Worm (Caenorhabditis elegans): ENCODE results near the gene K11D12.13.
"Not testable (repeated sequence)": the region's sequence is repeated elsewhere in the genome, so short reads cannot be mapped to it uniquely, and the experiment has no call there.

K11D12.13 gene

ce11 chrV:5064761-5065421 lies 31.7 kb downstream of the K11D12.13 start, which contains the start of gene mlk-1 (continued):
- TF ChIP-seq unc-42 (tag; optimal IDR thresholded peaks at IDR 0.05) (peak; percentile 61), ceh-48 (tag; optimal IDR thresholded peaks at IDR 0.05) (no peak), nhr-11 (tag; optimal IDR thresholded peaks at IDR 0.05) (no peak), ceh-18 (tag; optimal IDR thresholded peaks at IDR 0.05) (peak; percentile 74)

ce11 chrV:5067390-5067789 lies 34.2 kb downstream of the K11D12.13 start:
- no peak for TF ChIP-seq che-1 (tag; optimal IDR thresholded peaks at IDR 0.05)
- TF ChIP-seq sox-2 (GFP tag; IDR thresholded peaks at IDR 0.05), result no peak
- no peak for TF ChIP-seq pros-1 (tag; optimal IDR thresholded peaks at IDR 0.05)
- TF ChIP-seq elt-2 (tag; optimal IDR thresholded peaks at IDR 0.05), result peak; percentile 57

- TF ChIP-seq pag-3 (tag; optimal IDR thresholded peaks at IDR 0.05; ENCODE audit: borderline replicate concordance) (no peak), nhr-11 (tag; optimal IDR thresholded peaks at IDR 0.05) (no peak), ceh-6 (GFP tag; optimal IDR thresholded peaks at IDR 0.05) (no peak), lim-6 (tag; optimal IDR thresholded peaks at IDR 0.05) (no peak), lin-11 (tag; optimal IDR thresholded peaks at IDR 0.05) (no peak), F13H6.1 (tag; optimal IDR thresholded peaks at IDR 0.05) (no peak), pax-1 (tag; optimal IDR thresholded peaks at IDR 0.05) (no peak), ttx-3 (tag; optimal IDR thresholded peaks at IDR 0.05) (no peak), rnt-1 (tag; optimal IDR thresholded peaks at IDR 0.05) (no peak), pqm-1 (tag; optimal IDR thresholded peaks at IDR 0.05) (no peak), ama-1 (optimal IDR thresholded peaks at IDR 0.05) (no peak), dmd-4 (tag; optimal IDR thresholded peaks at IDR 0.05; ENCODE audit: borderline replicate concordance) (no peak), ceh-45 (GFP tag; IDR thresholded peaks at IDR 0.05) (no peak), unc-55 (GFP tag; optimal IDR thresholded peaks at IDR 0.05) (no peak), K02D7.2 (tag; optimal IDR thresholded peaks at IDR 0.05) (no peak), sox-2 (GFP tag; IDR thresholded peaks at IDR 0.05) (no peak)
Observed at ce11 chrV:5069440-5069839, 36.2 kb downstream of the K11D12.13 start, which contains the start of gene Y58A7A.1. Y58A7A.1 (minus strand) TSS chrV:5069540.

ce11 chrV:5072082-5072481 lies 38.9 kb downstream of the K11D12.13 start, which contains the start of gene Y58A7A.2:
Y58A7A.2 (minus strand) TSS chrV:5072182.
- TF ChIP-seq sdc-2 (tag; optimal IDR thresholded peaks at IDR 0.05), result no peak
- no peak for TF ChIP-seq syd-9 (tag; optimal IDR thresholded peaks at IDR 0.05)
- TF ChIP-seq rnt-1 (tag; optimal IDR thresholded peaks at IDR 0.05), result no peak
- no peak for TF ChIP-seq pha-4 (tag; optimal IDR thresholded peaks at IDR 0.05)
- TF ChIP-seq unc-42 (tag; optimal IDR thresholded peaks at IDR 0.05), result no peak
- no peak for TF ChIP-seq ceh-22 (tag; optimal IDR thresholded peaks at IDR 0.05)
- TF ChIP-seq ceh-31 (tag; optimal IDR thresholded peaks at IDR 0.05), result no peak
- TF ChIP-seq unc-55 (GFP tag; optimal IDR thresholded peaks at IDR 0.05), result no peak
- TF ChIP-seq mec-3 (tag; optimal IDR thresholded peaks at IDR 0.05; ENCODE audit: borderline replicate concordance), result no peak
- no peak for TF ChIP-seq T23F11.4 (GFP tag; optimal IDR thresholded peaks at IDR 0.05)
- no peak for TF ChIP-seq C08G9.2 (tag; optimal IDR thresholded peaks at IDR 0.05)
- no peak for TF ChIP-seq F13H6.1 (tag; optimal IDR thresholded peaks at IDR 0.05)
- no peak for TF ChIP-seq lim-6 (tag; optimal IDR thresholded peaks at IDR 0.05)
- no peak for TF ChIP-seq eyg-1 (tag; optimal IDR thresholded peaks at IDR 0.05)
- TF ChIP-seq K09A11.1 (tag; optimal IDR thresholded peaks at IDR 0.05; ENCODE audit: insufficient read depth), result no peak
- no peak for TF ChIP-seq nhr-232 (tag; optimal IDR thresholded peaks at IDR 0.05)

ce11 chrV:5075343-5075742 lies 42.1 kb downstream of the K11D12.13 start:
- 0 out of 2 replicates have a peak, but pooled peaks have one; percentile 40 for TF ChIP-seq sox-2 (GFP tag; IDR thresholded peaks at IDR 0.05)
- peak; percentile 60 for TF ChIP-seq unc-3 (GFP tag; conservative IDR thresholded peaks at IDR 0.05)
- TF ChIP-seq unc-3 (tag; optimal IDR thresholded peaks at IDR 0.05), result not testable (repeated sequence)
- peak; percentile 84 for TF ChIP-seq ceh-45 (GFP tag; IDR thresholded peaks at IDR 0.05)

Measured in whole organism, late embryonic.